Worm (Caenorhabditis elegans): Measurements from ENCODE around the gene Y70G10A.4.
"Not testable (repeated sequence)": the region's sequence is repeated elsewhere in the genome, so short reads cannot be mapped to it uniquely, and the experiment has no call there.

Gene Y70G10A.4

DNA sequence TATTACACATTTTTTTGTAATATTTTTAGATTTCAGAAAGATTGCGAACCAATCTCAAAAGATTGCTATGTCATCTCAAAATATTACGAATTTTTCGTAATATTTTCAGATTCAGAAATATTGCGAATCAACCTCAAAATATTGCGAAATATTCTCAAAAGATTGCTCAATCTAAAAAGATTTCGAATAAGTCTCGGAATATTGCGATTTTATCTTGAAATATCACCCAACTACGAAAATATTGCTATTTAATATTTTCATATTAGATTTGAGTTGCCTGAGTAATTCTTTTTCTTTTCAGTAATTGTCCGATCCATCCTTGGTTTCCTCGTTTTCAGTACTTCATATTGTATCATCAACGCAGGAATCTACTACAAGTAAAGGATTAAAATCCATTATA, at the start of gene Y70G10A.4:
Gene Y70G10A.4 (plus strand): TSS at position 301 of the 400 bp plus-strand sequence.
- not testable (repeated sequence) for TF ChIP-seq ceh-19 (GFP tag; optimal IDR thresholded peaks at IDR 0.05); lim-6 (tag; optimal IDR thresholded peaks at IDR 0.05); pros-1 (tag; optimal IDR thresholded peaks at IDR 0.05)

DNA sequence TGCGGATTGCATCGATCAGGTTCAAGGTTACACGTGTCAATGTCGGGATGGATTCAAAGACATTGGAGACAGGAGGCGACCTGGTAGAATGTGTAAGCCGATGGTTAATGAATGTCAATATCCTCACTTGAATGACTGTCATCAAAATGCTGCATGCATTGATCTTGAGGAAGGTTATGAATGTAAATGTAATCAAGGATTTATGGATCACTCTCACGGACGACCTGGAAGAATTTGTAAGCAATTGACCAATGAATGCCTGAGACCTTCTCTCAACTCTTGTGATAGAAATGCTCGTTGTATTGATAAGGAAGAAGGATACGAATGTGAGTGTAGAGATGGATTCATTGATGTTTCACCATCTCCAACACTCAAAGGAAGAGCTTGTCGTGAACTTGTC, 43.9 kb upstream of the Y70G10A.4 start:
- no peak for TF ChIP-seq nhr-11 (tag; optimal IDR thresholded peaks at IDR 0.05)
- TF ChIP-seq ceh-9 (tag; optimal IDR thresholded peaks at IDR 0.05): no peak
- TF ChIP-seq lim-6 (tag; optimal IDR thresholded peaks at IDR 0.05): no peak
- no peak for TF ChIP-seq Y22D7AL.16 (tag; optimal IDR thresholded peaks at IDR 0.05)
- TF ChIP-seq pax-1 (tag; optimal IDR thresholded peaks at IDR 0.05): no peak
- TF ChIP-seq C38D4.7 (GFP tag; optimal IDR thresholded peaks at IDR 0.05): no peak
- no peak for TF ChIP-seq mec-3 (tag; optimal IDR thresholded peaks at IDR 0.05; ENCODE audit: borderline replicate concordance)

DNA sequence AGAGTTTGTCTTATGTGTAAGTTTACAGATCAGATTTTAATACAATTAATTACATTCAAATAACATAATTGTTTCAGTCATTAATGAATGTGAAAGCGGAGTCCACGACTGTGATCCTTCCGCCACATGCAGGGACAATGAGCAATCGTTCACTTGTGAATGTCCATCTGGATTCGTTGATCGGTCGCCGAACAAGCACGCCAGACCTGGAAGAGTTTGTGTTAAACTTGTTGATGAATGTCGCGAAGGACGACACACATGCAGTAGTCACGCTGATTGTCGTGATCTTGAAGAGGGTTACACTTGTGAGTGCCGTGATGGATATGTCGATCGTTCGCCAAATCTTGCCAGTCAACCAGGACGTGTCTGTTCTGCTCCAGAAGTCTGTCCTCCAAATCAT, 43.4 kb upstream of the Y70G10A.4 start:
- TF ChIP-seq pat-9 (tag; optimal IDR thresholded peaks at IDR 0.05) (no peak), ets-4 (tag; optimal IDR thresholded peaks at IDR 0.05) (no peak), sox-4 (tag; optimal IDR thresholded peaks at IDR 0.05) (no peak), pag-3 (tag; optimal IDR thresholded peaks at IDR 0.05; ENCODE audit: borderline replicate concordance) (no peak), ceh-6 (GFP tag; optimal IDR thresholded peaks at IDR 0.05) (no peak), hlh-8 (tag; optimal IDR thresholded peaks at IDR 0.05) (no peak), pqm-1 (tag; optimal IDR thresholded peaks at IDR 0.05) (no peak), unc-3 (GFP tag; conservative IDR thresholded peaks at IDR 0.05) (no peak), unc-3 (tag; optimal IDR thresholded peaks at IDR 0.05) (no peak), ceh-9 (tag; optimal IDR thresholded peaks at IDR 0.05) (no peak), F13H6.1 (tag; optimal IDR thresholded peaks at IDR 0.05) (no peak), unc-42 (tag; optimal IDR thresholded peaks at IDR 0.05) (no peak), T23F11.4 (GFP tag; optimal IDR thresholded peaks at IDR 0.05) (no peak), odd-2 (tag; optimal IDR thresholded peaks at IDR 0.05) (no peak), ztf-16 (tag; optimal IDR thresholded peaks at IDR 0.05) (no peak), ceh-22 (tag; optimal IDR thresholded peaks at IDR 0.05) (no peak), syd-9 (tag; optimal IDR thresholded peaks at IDR 0.05) (no peak), ceh-18 (tag; optimal IDR thresholded peaks at IDR 0.05) (no peak), hlh-15 (tag; optimal IDR thresholded peaks at IDR 0.05) (no peak), fkh-10 (GFP tag; optimal IDR thresholded peaks at IDR 0.05) (no peak), gmeb-2 (tag; optimal IDR thresholded peaks at IDR 0.05) (no peak)

DNA sequence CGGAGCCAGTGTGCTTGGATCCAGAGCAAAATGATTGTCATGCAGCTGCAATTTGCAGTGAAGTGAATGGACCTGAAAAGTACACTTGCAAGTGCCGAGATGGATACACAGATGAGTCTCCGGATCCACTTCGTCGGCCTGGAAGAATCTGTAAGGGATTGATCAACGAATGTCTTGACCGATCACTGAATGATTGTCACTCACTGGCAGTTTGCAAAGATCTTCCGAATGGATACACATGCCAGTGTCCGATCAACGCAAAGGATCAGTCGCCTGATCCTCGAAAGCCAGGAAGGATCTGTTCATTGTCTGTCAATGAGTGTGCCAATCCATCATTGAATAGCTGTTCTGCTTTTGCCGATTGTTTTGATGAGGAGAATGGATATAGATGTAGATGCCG, 42.5 kb upstream of the Y70G10A.4 start:
- TF ChIP-seq fkh-6 (tag; optimal IDR thresholded peaks at IDR 0.05) (no peak), gmeb-2 (tag; optimal IDR thresholded peaks at IDR 0.05) (no peak), pros-1 (tag; optimal IDR thresholded peaks at IDR 0.05) (no peak), hlh-8 (tag; optimal IDR thresholded peaks at IDR 0.05) (no peak), ceh-31 (tag; optimal IDR thresholded peaks at IDR 0.05) (no peak), hlh-15 (tag; optimal IDR thresholded peaks at IDR 0.05) (no peak), ceh-22 (tag; optimal IDR thresholded peaks at IDR 0.05) (no peak), K02D7.2 (tag; optimal IDR thresholded peaks at IDR 0.05) (no peak), ref-2 (tag; optimal IDR thresholded peaks at IDR 0.05) (no peak), nfya-1 (tag; optimal IDR thresholded peaks at IDR 0.05) (no peak), odd-2 (tag; optimal IDR thresholded peaks at IDR 0.05) (no peak), T23F11.4 (GFP tag; optimal IDR thresholded peaks at IDR 0.05) (no peak), ceh-6 (GFP tag; optimal IDR thresholded peaks at IDR 0.05) (no peak), C08G9.2 (tag; optimal IDR thresholded peaks at IDR 0.05) (no peak), ceh-14 (tag; optimal IDR thresholded peaks at IDR 0.05) (no peak), dve-1 (tag; optimal IDR thresholded peaks at IDR 0.05) (no peak), pat-9 (tag; optimal IDR thresholded peaks at IDR 0.05) (no peak), ceh-48 (tag; optimal IDR thresholded peaks at IDR 0.05) (no peak), zip-5 (tag; optimal IDR thresholded peaks at IDR 0.05) (no peak), tbx-2 (tag; optimal IDR thresholded peaks at IDR 0.05) (no peak)
